Fruit fly (Drosophila melanogaster): ENCODE measurements around the gene OXA1L.
A peak's percentile ranks its signal among the peaks of the same experiment; 100 is the strongest.

Gene OXA1L

DNA sequence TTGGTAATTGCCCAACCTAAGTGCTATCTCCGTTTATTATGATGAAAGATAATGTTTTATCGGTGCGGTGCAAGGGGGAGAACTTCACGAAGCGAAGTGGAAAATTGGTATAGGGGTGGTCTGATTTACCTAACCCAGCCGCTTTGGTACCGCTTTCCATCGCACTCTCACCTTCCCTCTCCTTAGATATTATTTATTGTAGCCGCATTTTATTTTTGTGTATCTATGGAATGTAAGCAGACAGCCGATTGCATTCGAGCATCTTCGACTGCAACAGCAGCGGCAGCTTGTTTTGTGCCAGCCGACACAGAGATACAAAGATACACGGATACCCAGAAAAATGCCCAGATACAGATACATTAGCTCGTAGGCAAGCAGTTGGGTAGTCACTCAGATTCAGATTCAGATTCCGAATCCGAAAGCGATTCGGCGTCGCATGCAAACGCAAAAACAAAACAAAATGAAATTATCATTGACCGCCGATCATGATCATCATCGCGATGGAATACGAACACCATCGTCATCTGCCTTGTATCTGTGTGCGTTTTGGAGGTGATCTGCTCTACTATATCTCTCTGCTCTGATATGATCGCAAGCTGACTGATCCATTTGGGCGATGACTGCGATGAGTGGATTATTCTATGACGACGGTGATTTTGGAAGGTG lies 37.4 kb downstream of the OXA1L start (continued):
- no peak for TF ChIP-seq NC2β (GFP tag; optimal IDR thresholded peaks at IDR 0.05)
- no peak for TF ChIP-seq pzg (GFP tag; optimal IDR thresholded peaks at IDR 0.05)
- peak; percentile 17 for TF ChIP-seq CG5180 (GFP tag; optimal IDR thresholded peaks at IDR 0.05)
- peak; percentile 82 for TF ChIP-seq CG15479 (GFP tag; optimal IDR thresholded peaks at IDR 0.05)
- no peak for TF ChIP-seq CG15011 (GFP tag; optimal IDR thresholded peaks at IDR 0.05)
- peak; percentile 80 for TF ChIP-seq Deaf1 (tag; optimal IDR thresholded peaks at IDR 0.05)
- peak; percentile 54; the same call in 2 of the 3 replicates for TF ChIP-seq CG6791 (GFP tag; IDR thresholded peaks at IDR 0.05; ENCODE audit: partially characterized antibody)
- TF ChIP-seq CG15696 (tag; optimal IDR thresholded peaks at IDR 0.05), result no peak
- no peak for TF ChIP-seq Jarid2 (GFP tag; optimal IDR thresholded peaks at IDR 0.05)
- TF ChIP-seq CG18599 (GFP tag; optimal IDR thresholded peaks at IDR 0.05), result peak; percentile 13
- no peak for TF ChIP-seq CG10267 (tag; optimal IDR thresholded peaks at IDR 0.05)
- TF ChIP-seq Hr39 (optimal IDR thresholded peaks at IDR 0.05), result no peak
- no peak for TF ChIP-seq Rx (GFP tag; IDR thresholded peaks at IDR 0.05)
- no peak for TF ChIP-seq CG17568 (GFP tag; optimal IDR thresholded peaks at IDR 0.05)
- peak; percentile 45 for TF ChIP-seq oc (tag; optimal IDR thresholded peaks at IDR 0.05)
- TF ChIP-seq peb (GFP tag; IDR thresholded peaks at IDR 0.05), result no peak
- no peak for TF ChIP-seq phol (tag; optimal IDR thresholded peaks at IDR 0.05)
- no peak for TF ChIP-seq HLH4C (GFP tag; IDR thresholded peaks at IDR 0.05; ENCODE audit: partially characterized antibody)
- peak; percentile 45 for TF ChIP-seq CG4360 (GFP tag; IDR thresholded peaks at IDR 0.05)
- no peak for TF ChIP-seq ems (GFP tag; optimal IDR thresholded peaks at IDR 0.05)
- no peak for TF ChIP-seq CG16813 (GFP tag; IDR thresholded peaks at IDR 0.05; ENCODE audit: partially characterized antibody)
- no peak for TF ChIP-seq CG31388 (GFP tag; optimal IDR thresholded peaks at IDR 0.05)
- peak; percentile 61 for TF ChIP-seq cad (GFP tag; optimal IDR thresholded peaks at IDR 0.05)
- no peak for TF ChIP-seq CG10654 (GFP tag; optimal IDR thresholded peaks at IDR 0.05)
- TF ChIP-seq Hr3 (GFP tag; optimal IDR thresholded peaks at IDR 0.05), result no peak
- TF ChIP-seq lov (optimal IDR thresholded peaks at IDR 0.05), result no peak
- no peak for TF ChIP-seq lov (GFP tag; IDR thresholded peaks at IDR 0.05)
- TF ChIP-seq PHDP (tag; optimal IDR thresholded peaks at IDR 0.05), result no peak
- TF ChIP-seq cg (GFP tag; optimal IDR thresholded peaks at IDR 0.05), result peak; percentile 65
- no peak for TF ChIP-seq HLH3B (GFP tag; IDR thresholded peaks at IDR 0.05)
- TF ChIP-seq Awh (GFP tag; IDR thresholded peaks at IDR 0.05), result 0 out of 2 replicates have a peak, but pooled peaks have one; percentile 18
- no peak for TF ChIP-seq fd64A (GFP tag; optimal IDR thresholded peaks at IDR 0.05)
- no peak for TF ChIP-seq hth (optimal IDR thresholded peaks at IDR 0.05)
- no peak for TF ChIP-seq MESR4 (GFP tag; optimal IDR thresholded peaks at IDR 0.05)
- TF ChIP-seq crol (GFP tag; IDR thresholded peaks at IDR 0.05), result 0 out of 2 replicates have a peak, but pooled peaks have one; percentile 8
- TF ChIP-seq Bgb (GFP tag; IDR thresholded peaks at IDR 0.05; ENCODE audit: partially characterized antibody), result no peak
- peak; percentile 70; the same call in 1 of the 4 replicates for TF ChIP-seq chinmo (GFP tag; IDR thresholded peaks at IDR 0.05; ENCODE audit: partially characterized antibody)
- TF ChIP-seq grn (GFP tag; optimal IDR thresholded peaks at IDR 0.05), result peak; percentile 95
- TF ChIP-seq CG8290 (GFP tag; optimal IDR thresholded peaks at IDR 0.05), result no peak
- TF ChIP-seq CG8290 (tag; optimal IDR thresholded peaks at IDR 0.05), result peak in 1 of 2 experiments; percentile 54
- TF ChIP-seq so (GFP tag; IDR thresholded peaks at IDR 0.05), result peak; percentile 32; the same call in 1 of the 3 replicates
- TF ChIP-seq CG13894 (tag; optimal IDR thresholded peaks at IDR 0.05), result peak; percentile 85
- TF ChIP-seq ranshi (GFP tag; IDR thresholded peaks at IDR 0.05), result no peak
- TF ChIP-seq kni (GFP tag; optimal IDR thresholded peaks at IDR 0.05), result peak; percentile 53
- peak in 1 of 3 experiments; percentile 73 for TF ChIP-seq Stat92E (GFP tag; optimal IDR thresholded peaks at IDR 0.05)
- TF ChIP-seq tll (GFP tag; optimal IDR thresholded peaks at IDR 0.05), result no peak
- no peak for TF ChIP-seq CG7372 (GFP tag; IDR thresholded peaks at IDR 0.05)
- TF ChIP-seq prd (optimal IDR thresholded peaks at IDR 0.05), result no peak
- TF ChIP-seq prd (GFP tag; IDR thresholded peaks at IDR 0.05), result no peak
- no peak for TF ChIP-seq TFAM (GFP tag; optimal IDR thresholded peaks at IDR 0.05)
